Worm (Caenorhabditis elegans): ENCODE data around the gene srh-264.

DNA sequence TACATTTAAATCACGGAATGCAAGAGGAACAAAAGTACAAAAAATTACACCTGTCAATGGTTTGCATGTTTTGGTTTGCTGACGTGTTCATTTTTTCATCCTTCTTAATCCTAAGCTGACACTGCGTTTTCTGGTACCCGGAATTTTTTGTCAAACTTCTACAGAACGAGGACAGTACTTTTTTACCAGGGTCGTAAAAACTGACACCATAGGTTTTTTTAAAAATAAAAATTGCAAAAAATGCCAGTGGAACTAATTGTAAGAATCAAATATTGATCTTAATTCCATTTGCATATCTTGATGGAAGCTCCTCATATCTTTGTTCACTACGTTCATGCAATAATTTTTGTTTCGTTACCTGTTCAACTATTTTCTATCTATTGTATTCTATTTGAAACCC lies 9.1 kb upstream of the srh-264 start, which contains the start of gene srh-258:
- TF ChIP-seq mdl-1 (tag; optimal IDR thresholded peaks at IDR 0.05) (no peak), nhr-11 (tag; optimal IDR thresholded peaks at IDR 0.05) (no peak), lin-39 (tag; optimal IDR thresholded peaks at IDR 0.05) (no peak)

All from whole organism, L1 larva.